Worm (Caenorhabditis elegans) whole organism, mixed stage, embryonic: ENCODE measurements around the gene F36H5.18.

Experiments used
- blmp-1 ChIP-seq: fragments of 150-350 bp; optimal IDR thresholded peaks from 2 replicates; lab custom pipeline; 2014; ENCODE audit warnings: missing biosample characterization, missing genetic modification characterization
- ceh-43 ChIP-seq: fragments of 200-800 bp; sonication (Bioruptor generic); optimal IDR thresholded peaks from 2 replicates; lab custom pipeline; 2018; ENCODE audit warnings: mild to moderate bottlenecking, missing genetic modification characterization, moderate library complexity, missing compliant biosample characterization
- elt-3 ChIP-seq: fragments of 150-350 bp; optimal IDR thresholded peaks from 2 replicates; lab custom pipeline; 2014; ENCODE audit warnings: missing biosample characterization, missing genetic modification characterization
- lin-13 ChIP-seq: fragments of 150-350 bp; optimal IDR thresholded peaks from 2 replicates; lab custom pipeline; 2014; ENCODE audit warnings: missing biosample characterization, missing genetic modification characterization
- lin-32 ChIP-seq: fragments of 200-800 bp; sonication (Bioruptor generic); optimal IDR thresholded peaks from 2 replicates; lab custom pipeline; 2018; ENCODE audit warnings: mild to moderate bottlenecking, missing genetic modification characterization, missing compliant biosample characterization
- mep-1 ChIP-seq: fragments of 150-350 bp; optimal IDR thresholded peaks from 2 replicates; lab custom pipeline; 2017; ENCODE audit warnings: missing biosample characterization, missing genetic modification reagents, missing genetic modification characterization, inconsistent platforms
- nhr-12 ChIP-seq: fragments of 150-350 bp; optimal IDR thresholded peaks from 2 replicates; lab custom pipeline; 2014; ENCODE audit warnings: missing biosample characterization, missing genetic modification characterization
- nhr-237 ChIP-seq: fragments of 150-350 bp; optimal IDR thresholded peaks from 2 replicates; lab custom pipeline; 2014; ENCODE audit warnings: missing biosample characterization, missing genetic modification characterization
- pha-4 ChIP-seq: fragments of 150-350 bp; optimal IDR thresholded peaks from 2 replicates; lab custom pipeline; 2018; ENCODE audit warnings: missing biosample characterization, missing genetic modification reagents, missing genetic modification characterization
- unc-62 ChIP-seq: fragments of 150-350 bp; optimal IDR thresholded peaks from 2 replicates; lab custom pipeline; 2014; ENCODE audit warnings: missing biosample characterization, missing genetic modification reagents, missing genetic modification characterization
- zip-8 ChIP-seq: fragments of 150-350 bp; optimal IDR thresholded peaks from 2 replicates; lab custom pipeline; 2014; ENCODE audit warnings: missing biosample characterization, missing genetic modification characterization
- ztf-11 ChIP-seq: fragments of 150-350 bp; optimal IDR thresholded peaks from 2 replicates; lab custom pipeline; 2014; ENCODE audit warnings: missing biosample characterization, missing genetic modification characterization

ce11 chrII:1744183-1744582 lies 15.5 kb upstream of the F36H5.18 start, which contains the start of gene clec-19:
- no peak for TF ChIP-seq elt-3 (tag; lab: Kevin White, UChicago)
- no peak for TF ChIP-seq ztf-11 (tag; lab: Kevin White, UChicago)
- TF ChIP-seq lin-32, result no peak
- no peak for TF ChIP-seq unc-62 (GFP tag; lab: Kevin White, UChicago)
- no peak for TF ChIP-seq nhr-237
- no peak for TF ChIP-seq lin-13
- TF ChIP-seq ceh-43 (GFP tag; lab: Kevin White, UChicago), result no peak
- TF ChIP-seq nhr-12 (tag; lab: Kevin White, UChicago), result no peak
- no peak for TF ChIP-seq zip-8 (tag; lab: Kevin White, UChicago)
- no peak for TF ChIP-seq blmp-1 (tag; lab: Kevin White, UChicago)
- TF ChIP-seq pha-4 (tag; lab: Kevin White, UChicago), result no peak
- TF ChIP-seq mep-1 (tag; lab: Kevin White, UChicago), result no peak
